Worm (Caenorhabditis elegans) whole organism, mixed stage, embryonic: ENCODE measurements around the gene F07G11.1.

Experiments
- ceh-39 ChIP-seq: fragments of 150-350 bp; optimal IDR thresholded peaks from 2 replicates; lab custom pipeline; 2014; ENCODE audit warnings: missing biosample characterization, missing genetic modification characterization
- ces-1 ChIP-seq: fragments of 150-350 bp; optimal IDR thresholded peaks from 2 replicates; lab custom pipeline; 2014; ENCODE audit warnings: missing biosample characterization, missing genetic modification reagents, missing genetic modification characterization
- lin-13 ChIP-seq: fragments of 150-350 bp; optimal IDR thresholded peaks from 2 replicates; lab custom pipeline; 2014; ENCODE audit warnings: missing biosample characterization, missing genetic modification characterization
- mab-5 ChIP-seq: fragments of 150-350 bp; optimal IDR thresholded peaks from 2 replicates; lab custom pipeline; 2014; ENCODE audit warnings: missing biosample characterization, missing genetic modification characterization
- mep-1 ChIP-seq: fragments of 150-350 bp; optimal IDR thresholded peaks from 2 replicates; lab custom pipeline; 2017; ENCODE audit warnings: missing biosample characterization, missing genetic modification reagents, missing genetic modification characterization, inconsistent platforms
- nhr-237 ChIP-seq: fragments of 150-350 bp; optimal IDR thresholded peaks from 2 replicates; lab custom pipeline; 2014; ENCODE audit warnings: missing biosample characterization, missing genetic modification characterization
- nhr-28 ChIP-seq: fragments of 150-350 bp; optimal IDR thresholded peaks from 2 replicates; lab custom pipeline; 2014; ENCODE audit warnings: missing biosample characterization, missing genetic modification characterization
- nhr-76 ChIP-seq: sonication (generic microtip); optimal IDR thresholded peaks from 2 replicates; lab custom pipeline; 2017; ENCODE audit warnings: missing biosample characterization, missing genetic modification characterization
- pha-4 ChIP-seq: fragments of 150-350 bp; optimal IDR thresholded peaks from 2 replicates; lab custom pipeline; 2018; ENCODE audit warnings: missing biosample characterization, missing genetic modification reagents, missing genetic modification characterization
- sem-2 ChIP-seq: fragments of 200-800 bp; sonication (Bioruptor generic); optimal IDR thresholded peaks from 2 replicates; lab custom pipeline; 2018; ENCODE audit warnings: mild to moderate bottlenecking, missing genetic modification characterization, missing compliant biosample characterization
- snpc-4 ChIP-seq: fragments of 150-350 bp; optimal IDR thresholded peaks from 2 replicates; lab custom pipeline; 2014; ENCODE audit warnings: missing biosample characterization, missing genetic modification characterization
- tbx-8 ChIP-seq: fragments of 200-800 bp; sonication (Bioruptor generic); optimal IDR thresholded peaks from 2 replicates; lab custom pipeline; 2018; ENCODE audit warnings: mild to moderate bottlenecking, missing genetic modification characterization, moderate library complexity, missing compliant biosample characterization
- unc-39 ChIP-seq: fragments of 150-350 bp; optimal IDR thresholded peaks from 2 replicates; lab custom pipeline; 2014; ENCODE audit warnings: missing biosample characterization, missing genetic modification characterization
- zip-8 ChIP-seq: fragments of 150-350 bp; optimal IDR thresholded peaks from 2 replicates; lab custom pipeline; 2014; ENCODE audit warnings: missing biosample characterization, missing genetic modification characterization

ce11 chrV:7279090-7279489, 28.1 kb upstream of the F07G11.1 start, which contains the start of gene C13A2.4:
- TF ChIP-seq sem-2 (GFP tag; lab: Kevin White, UChicago) (no peak), mep-1 (tag; lab: Kevin White, UChicago) (no peak), unc-39 (tag; lab: Kevin White, UChicago) (no peak), snpc-4 (tag; lab: Kevin White, UChicago) (no peak), nhr-28 (tag; lab: Kevin White, UChicago) (no peak), lin-13 (tag; lab: Kevin White, UChicago) (no peak), nhr-76 (tag; lab: Kevin White, UChicago) (no peak), nhr-237 (no peak), ces-1 (GFP tag; lab: Kevin White, UChicago) (no peak), ceh-39 (tag; lab: Kevin White, UChicago) (no peak), mab-5 (no peak), tbx-8 (GFP tag; lab: Kevin White, UChicago) (no peak), pha-4 (no peak), zip-8 (tag; lab: Kevin White, UChicago) (no peak)
